Worm (Caenorhabditis elegans): ENCODE measurements around the gene Y38H6C.25.
"Not testable (repeated sequence)": the region's sequence is repeated elsewhere in the genome, so short reads cannot be mapped to it uniquely, and the experiment has no call there.

Gene Y38H6C.25

ce11 chrV:20552971-20553370 lies 33.9 kb downstream of the Y38H6C.25 start, which contains the start of gene vmo-1:
TSS of gene vmo-1 (minus strand) at chrV:20553071.
- TF ChIP-seq tbx-37 (GFP tag; conservative IDR thresholded peaks at IDR 0.05) (no peak), sea-1 (GFP tag; conservative IDR thresholded peaks at IDR 0.05) (no peak), hnd-1 (tag; optimal IDR thresholded peaks at IDR 0.05) (no peak), aly-1 (tag; optimal IDR thresholded peaks at IDR 0.05) (no peak), tra-4 (tag; optimal IDR thresholded peaks at IDR 0.05) (no peak), F13C5.2 (tag; optimal IDR thresholded peaks at IDR 0.05) (no peak), flt-1 (GFP tag; IDR thresholded peaks at IDR 0.05) (no peak), pes-1 (GFP tag; IDR thresholded peaks at IDR 0.05) (no peak), ama-1 (optimal IDR thresholded peaks at IDR 0.05) (no peak), ceh-13 (GFP tag; optimal IDR thresholded peaks at IDR 0.05) (no peak), ets-7 (tag; optimal IDR thresholded peaks at IDR 0.05) (no peak), hmbx-1 (tag; optimal IDR thresholded peaks at IDR 0.05) (no peak), hmg-4 (GFP tag; optimal IDR thresholded peaks at IDR 0.05) (no peak), tbx-11 (GFP tag; IDR thresholded peaks at IDR 0.05) (no peak), scrt-1 (GFP tag; IDR thresholded peaks at IDR 0.05) (no peak)

ce11 chrV:20555120-20555519 lies 36.1 kb downstream of the Y38H6C.25 start, which contains the start of gene Y38H6C.21:
TSS of gene Y38H6C.21 (minus strand) at chrV:20555267.
- TF ChIP-seq tbx-11 (GFP tag; IDR thresholded peaks at IDR 0.05) (no peak), ceh-36 (tag; optimal IDR thresholded peaks at IDR 0.05) (no peak), hmbx-1 (tag; optimal IDR thresholded peaks at IDR 0.05) (no peak), ama-1 (optimal IDR thresholded peaks at IDR 0.05) (no peak), sea-1 (GFP tag; conservative IDR thresholded peaks at IDR 0.05) (no peak), scrt-1 (GFP tag; IDR thresholded peaks at IDR 0.05) (no peak), tbx-37 (GFP tag; conservative IDR thresholded peaks at IDR 0.05) (no peak), hmg-4 (GFP tag; optimal IDR thresholded peaks at IDR 0.05) (no peak), pes-1 (GFP tag; IDR thresholded peaks at IDR 0.05) (no peak), ceh-13 (GFP tag; optimal IDR thresholded peaks at IDR 0.05) (no peak), tra-4 (tag; optimal IDR thresholded peaks at IDR 0.05) (no peak), B0310.2 (tag; optimal IDR thresholded peaks at IDR 0.05) (no peak), F13C5.2 (tag; optimal IDR thresholded peaks at IDR 0.05) (no peak)

ce11 chrV:20556260-20556659 lies 37.2 kb downstream of the Y38H6C.25 start, which contains the start of gene Y38H6C.23:
TSS of gene Y38H6C.23 (minus strand) at chrV:20556360.
- TF ChIP-seq scrt-1 (GFP tag; IDR thresholded peaks at IDR 0.05): no peak
- no peak for TF ChIP-seq aly-1 (tag; optimal IDR thresholded peaks at IDR 0.05)
- TF ChIP-seq ets-7 (tag; optimal IDR thresholded peaks at IDR 0.05): no peak
- TF ChIP-seq tbx-11 (GFP tag; IDR thresholded peaks at IDR 0.05): no peak
- TF ChIP-seq ceh-13 (GFP tag; optimal IDR thresholded peaks at IDR 0.05): no peak

- no peak for TF ChIP-seq B0310.2 (tag; optimal IDR thresholded peaks at IDR 0.05)
- TF ChIP-seq F13C5.2 (tag; optimal IDR thresholded peaks at IDR 0.05): no peak
- TF ChIP-seq ceh-13 (GFP tag; optimal IDR thresholded peaks at IDR 0.05): no peak
- no peak for TF ChIP-seq hmbx-1 (tag; optimal IDR thresholded peaks at IDR 0.05)
- no peak for TF ChIP-seq hmg-4 (GFP tag; optimal IDR thresholded peaks at IDR 0.05)
- TF ChIP-seq tra-4 (tag; optimal IDR thresholded peaks at IDR 0.05): no peak
- no peak for TF ChIP-seq tbx-11 (GFP tag; IDR thresholded peaks at IDR 0.05)
- no peak for TF ChIP-seq ets-7 (tag; optimal IDR thresholded peaks at IDR 0.05)
- TF ChIP-seq sea-1 (GFP tag; conservative IDR thresholded peaks at IDR 0.05): no peak
- TF ChIP-seq hnd-1 (tag; optimal IDR thresholded peaks at IDR 0.05): no peak
These were observed 39.2 kb downstream of the Y38H6C.25 start, which contains the start of gene abf-4 for ce11 chrV:20558270-20558669. TSS of gene abf-4 (minus strand) at chrV:20558370.

- TF ChIP-seq tbx-11 (GFP tag; IDR thresholded peaks at IDR 0.05) (no peak), aly-1 (tag; optimal IDR thresholded peaks at IDR 0.05) (no peak), F13C5.2 (tag; optimal IDR thresholded peaks at IDR 0.05) (no peak), ceh-13 (GFP tag; optimal IDR thresholded peaks at IDR 0.05) (no peak), hmg-4 (GFP tag; optimal IDR thresholded peaks at IDR 0.05) (no peak), hmbx-1 (tag; optimal IDR thresholded peaks at IDR 0.05) (no peak), ceh-36 (tag; optimal IDR thresholded peaks at IDR 0.05) (no peak), tra-4 (tag; optimal IDR thresholded peaks at IDR 0.05) (no peak), flt-1 (GFP tag; IDR thresholded peaks at IDR 0.05) (no peak), sea-1 (GFP tag; conservative IDR thresholded peaks at IDR 0.05) (no peak), pes-1 (GFP tag; IDR thresholded peaks at IDR 0.05) (no peak), tbx-37 (GFP tag; conservative IDR thresholded peaks at IDR 0.05) (no peak), ets-7 (tag; optimal IDR thresholded peaks at IDR 0.05) (no peak), B0310.2 (tag; optimal IDR thresholded peaks at IDR 0.05) (no peak), hnd-1 (tag; optimal IDR thresholded peaks at IDR 0.05) (no peak), ama-1 (optimal IDR thresholded peaks at IDR 0.05) (no peak), scrt-1 (GFP tag; IDR thresholded peaks at IDR 0.05) (no peak)
These were observed 42.8 kb downstream of the Y38H6C.25 start, which contains the start of gene F26F2.1 for ce11 chrV:20561795-20562194. TSS of gene F26F2.1 (minus strand) at chrV:20561895.

ce11 chrV:20564054-20564453 lies 45.0 kb downstream of the Y38H6C.25 start, which contains the start of gene F26F2.13:
TSS of gene F26F2.13 (plus strand) at chrV:20564354.
- TF ChIP-seq hmbx-1 (tag; optimal IDR thresholded peaks at IDR 0.05); pes-1 (GFP tag; IDR thresholded peaks at IDR 0.05); F13C5.2 (tag; optimal IDR thresholded peaks at IDR 0.05): not testable (repeated sequence)

- TF ChIP-seq hmbx-1 (tag; optimal IDR thresholded peaks at IDR 0.05) (no peak), flt-1 (GFP tag; IDR thresholded peaks at IDR 0.05) (no peak), F13C5.2 (tag; optimal IDR thresholded peaks at IDR 0.05) (no peak), hmg-4 (GFP tag; optimal IDR thresholded peaks at IDR 0.05) (no peak), tbx-11 (GFP tag; IDR thresholded peaks at IDR 0.05) (no peak), ama-1 (optimal IDR thresholded peaks at IDR 0.05) (no peak), B0310.2 (tag; optimal IDR thresholded peaks at IDR 0.05) (no peak), hnd-1 (tag; optimal IDR thresholded peaks at IDR 0.05) (no peak), ceh-13 (GFP tag; optimal IDR thresholded peaks at IDR 0.05) (no peak), pes-1 (GFP tag; IDR thresholded peaks at IDR 0.05) (no peak), ceh-36 (tag; optimal IDR thresholded peaks at IDR 0.05) (no peak), tbx-37 (GFP tag; conservative IDR thresholded peaks at IDR 0.05) (no peak), sea-1 (GFP tag; conservative IDR thresholded peaks at IDR 0.05) (no peak), tra-4 (tag; optimal IDR thresholded peaks at IDR 0.05) (no peak), scrt-1 (GFP tag; IDR thresholded peaks at IDR 0.05) (no peak), aly-1 (tag; optimal IDR thresholded peaks at IDR 0.05) (no peak), ets-7 (tag; optimal IDR thresholded peaks at IDR 0.05) (no peak)
These were observed 47.4 kb downstream of the Y38H6C.25 start, which contains the start of gene F26F2.3 for ce11 chrV:20566454-20566853. TSS of gene F26F2.3 (minus strand) at chrV:20566554.
